Fruit fly (Drosophila melanogaster): ENCODE data around the gene eIF1A.

The eIF1A gene

dm6 chr3R:18298900-18299321, 24.4 kb downstream of the eIF1A start, which contains the start of gene Dlc90F (continued):
- no peak for TF ChIP-seq gcm (GFP tag; optimal IDR thresholded peaks at IDR 0.05)
- peak; percentile 9; the same call in 1 of the 2 replicates for TF ChIP-seq Bgb (GFP tag; IDR thresholded peaks at IDR 0.05; ENCODE audit: partially characterized antibody)
- TF ChIP-seq wor (GFP tag; IDR thresholded peaks at IDR 0.05) = peak; percentile 46; the same call in 1 of the 2 replicates
- TF ChIP-seq CG4730 (GFP tag; IDR thresholded peaks at IDR 0.05) = no peak
- TF ChIP-seq hkb (optimal IDR thresholded peaks at IDR 0.05) = peak; percentile 94
- TF ChIP-seq hkb (GFP tag; IDR thresholded peaks at IDR 0.05) = peak; percentile 63; the same call in 1 of the 2 replicates
- peak; percentile 76 for TF ChIP-seq CG2678 (tag; optimal IDR thresholded peaks at IDR 0.05)
- no peak for TF ChIP-seq ham (GFP tag; IDR thresholded peaks at IDR 0.05)
- peak; percentile 62; the same call in 1 of the 2 replicates for TF ChIP-seq Rx (GFP tag; IDR thresholded peaks at IDR 0.05)
- TF ChIP-seq hbn (GFP tag; IDR thresholded peaks at IDR 0.05; ENCODE audit: partially characterized antibody) = no peak; the same call in 1 of the 2 replicates
- TF ChIP-seq Dp (GFP tag; optimal IDR thresholded peaks at IDR 0.05) = peak; percentile 44
- TF ChIP-seq toy (GFP tag; IDR thresholded peaks at IDR 0.05) = no peak
- TF ChIP-seq sim (GFP tag; IDR thresholded peaks at IDR 0.05) = no peak
- TF ChIP-seq Tbp (GFP tag; optimal IDR thresholded peaks at IDR 0.05) = peak; percentile 67
- TF ChIP-seq fd3F (GFP tag; optimal IDR thresholded peaks at IDR 0.05) = peak; percentile 64
- no peak for TF ChIP-seq sr (GFP tag; IDR thresholded peaks at IDR 0.05)
- peak; percentile 89 for TF ChIP-seq CG14710 (tag; optimal IDR thresholded peaks at IDR 0.05)
- peak; percentile 77 for TF ChIP-seq pum (GFP tag; optimal IDR thresholded peaks at IDR 0.05)
- TF ChIP-seq CrebB (tag; optimal IDR thresholded peaks at IDR 0.05) = no peak
- peak; percentile 46 for TF ChIP-seq sima (GFP tag; optimal IDR thresholded peaks at IDR 0.05)
- no peak for TF ChIP-seq CTCF (GFP tag; optimal IDR thresholded peaks at IDR 0.05)
- TF ChIP-seq CG7963 (GFP tag; IDR thresholded peaks at IDR 0.05; ENCODE audit: partially characterized antibody) = no peak
- TF ChIP-seq pnt (GFP tag; optimal IDR thresholded peaks at IDR 0.05) = peak; percentile 79
- peak; percentile 85 for TF ChIP-seq BEAF-32 (GFP tag; optimal IDR thresholded peaks at IDR 0.05)
- TF ChIP-seq CG17385 (GFP tag; optimal IDR thresholded peaks at IDR 0.05) = peak; percentile 32
- peak; percentile 62 for TF ChIP-seq Oaz (GFP tag; IDR thresholded peaks at IDR 0.05)
- peak; percentile 75 for TF ChIP-seq CG1603 (tag; optimal IDR thresholded peaks at IDR 0.05)
- peak; percentile 54; the same call in 1 of the 2 replicates for TF ChIP-seq E2f2 (GFP tag; IDR thresholded peaks at IDR 0.05)
- peak; percentile 56 for TF ChIP-seq gsb-n (tag; optimal IDR thresholded peaks at IDR 0.05)
- no peak for TF ChIP-seq mld (GFP tag; IDR thresholded peaks at IDR 0.05; ENCODE audit: partially characterized antibody)
- no peak for TF ChIP-seq fd64A (GFP tag; optimal IDR thresholded peaks at IDR 0.05)
- peak; percentile 72 for TF ChIP-seq CG6272 (GFP tag; IDR thresholded peaks at IDR 0.05)
- TF ChIP-seq CG2199 (GFP tag; IDR thresholded peaks at IDR 0.05) = 0 out of 3 replicates have a peak, but pooled peaks have one; percentile 51
- TF ChIP-seq Rfx (GFP tag; IDR thresholded peaks at IDR 0.05) = peak; percentile 86
- peak; percentile 90 for TF ChIP-seq CG9797 (GFP tag; optimal IDR thresholded peaks at IDR 0.05)
- TF ChIP-seq psq (GFP tag; optimal IDR thresholded peaks at IDR 0.05) = no peak
- peak; percentile 40 for TF ChIP-seq CG7271 (tag; optimal IDR thresholded peaks at IDR 0.05)
- peak; percentile 82 for TF ChIP-seq Atf-2 (GFP tag; optimal IDR thresholded peaks at IDR 0.05)
- peak; percentile 82 for TF ChIP-seq CG11247 (GFP tag; IDR thresholded peaks at IDR 0.05)
- no peak for TF ChIP-seq so (GFP tag; IDR thresholded peaks at IDR 0.05)
- no peak for TF ChIP-seq Hand (GFP tag; optimal IDR thresholded peaks at IDR 0.05)
- TF ChIP-seq Atf3 (GFP tag; optimal IDR thresholded peaks at IDR 0.05) = peak; percentile 68
- no peak for TF ChIP-seq CG6683 (GFP tag; optimal IDR thresholded peaks at IDR 0.05)
- TF ChIP-seq CkIIα-i1 (GFP tag; IDR thresholded peaks at IDR 0.05) = no peak
- peak; percentile 95 for TF ChIP-seq gfzf (GFP tag; optimal IDR thresholded peaks at IDR 0.05)
- TF ChIP-seq chn (GFP tag; optimal IDR thresholded peaks at IDR 0.05) = peak; percentile 81
- TF ChIP-seq Dll (GFP tag; IDR thresholded peaks at IDR 0.05; ENCODE audit: partially characterized antibody) = peak; percentile 65; the same call in 2 of the 4 replicates
- no peak for TF ChIP-seq fd102C (GFP tag; optimal IDR thresholded peaks at IDR 0.05)
- peak; percentile 66 for TF ChIP-seq tin (GFP tag; optimal IDR thresholded peaks at IDR 0.05)
- peak; percentile 81 for TF ChIP-seq CG17829 (tag; optimal IDR thresholded peaks at IDR 0.05)
- TF ChIP-seq CG11085 (GFP tag; IDR thresholded peaks at IDR 0.05) = peak; percentile 67; the same call in 1 of the 2 replicates
- peak; percentile 87 for TF ChIP-seq CG9609 (GFP tag; optimal IDR thresholded peaks at IDR 0.05)
